Fruit fly (Drosophila melanogaster) whole organism, prepupa: ENCODE results near the gene Regnase-1.

Experiments
- Blimp-1 ChIP-seq: fragments of 200-800 bp; sonication (Bioruptor generic); optimal IDR thresholded peaks from 3 replicates; lab custom pipeline; 2017; ENCODE audit warnings: missing biosample characterization, missing genetic modification characterization, mild to moderate bottlenecking, moderate library complexity, missing genetic modification reagents
- CG10631 ChIP-seq: fragments of 200-800 bp; sonication (Bioruptor generic); optimal IDR thresholded peaks from 2 replicates; lab custom pipeline; 2016; ENCODE audit warnings: missing biosample characterization, missing genetic modification characterization
- CG11294 ChIP-seq: fragments of 200-800 bp; sonication (Bioruptor generic); IDR thresholded peaks from 2 replicates; pipeline ENCODE4 v1.3.6; 2022; ENCODE audit warnings: missing biosample characterization, missing genetic modification characterization
- CG11762 ChIP-seq: fragments of 200-800 bp; sonication (Bioruptor generic); optimal IDR thresholded peaks from 3 replicates; lab custom pipeline; 2016; ENCODE audit warnings: missing biosample characterization, missing genetic modification characterization; ENCODE audit not compliant: insufficient read depth
- CG11902 ChIP-seq: fragments of 200-800 bp; sonication (Bioruptor generic); optimal IDR thresholded peaks from 3 replicates; lab custom pipeline; 2016; ENCODE audit warnings: missing biosample characterization, missing genetic modification characterization
- CG15336 ChIP-seq: fragments of 200-800 bp; sonication (Bioruptor generic); IDR thresholded peaks from 2 replicates; pipeline ENCODE4 v1.3.6; 2022; ENCODE audit warnings: missing biosample characterization, missing genetic modification characterization
- CG16779 ChIP-seq: fragments of 200-800 bp; sonication (Bioruptor generic); optimal IDR thresholded peaks from 3 replicates; lab custom pipeline; 2017; ENCODE audit warnings: missing biosample characterization, mild to moderate bottlenecking, missing genetic modification characterization
- CG3032 ChIP-seq: fragments of 200-800 bp; optimal IDR thresholded peaks from 2 replicates; lab custom pipeline; 2019; ENCODE audit warnings: missing biosample characterization, mild to moderate bottlenecking, missing genetic modification characterization, moderate library complexity
- CG31627 ChIP-seq: fragments of 200-800 bp; sonication (Bioruptor generic); optimal IDR thresholded peaks from 3 replicates; lab custom pipeline; 2016; ENCODE audit warnings: missing biosample characterization, missing genetic modification characterization
- CG34406 ChIP-seq: fragments of 200-800 bp; sonication (Bioruptor generic); optimal IDR thresholded peaks from 3 replicates; lab custom pipeline; 2016; ENCODE audit warnings: missing biosample characterization, missing genetic modification characterization
- CG3919 ChIP-seq: fragments of 200-800 bp; sonication (Bioruptor generic); optimal IDR thresholded peaks from 3 replicates; lab custom pipeline; 2016; ENCODE audit warnings: missing biosample characterization, missing genetic modification characterization
- CG4318 ChIP-seq: fragments of 200-800 bp; sonication (Bioruptor generic); optimal IDR thresholded peaks from 3 replicates; lab custom pipeline; 2017; ENCODE audit warnings: missing biosample characterization, mild to moderate bottlenecking, missing genetic modification characterization
- CG6163 ChIP-seq: fragments of 200-800 bp; sonication (Bioruptor generic); IDR thresholded peaks from 3 replicates; pipeline ENCODE4 v1.3.6; 2022; ENCODE audit warnings: missing biosample characterization, missing genetic modification characterization
- CG6276 ChIP-seq: fragments of 200-800 bp; sonication (Bioruptor generic); optimal IDR thresholded peaks from 2 replicates; lab custom pipeline; 2017; ENCODE audit warnings: missing biosample characterization, mild to moderate bottlenecking, missing genetic modification characterization
- CG6792 ChIP-seq: fragments of 200-800 bp; sonication (Bioruptor generic); optimal IDR thresholded peaks from 3 replicates; lab custom pipeline; 2016; ENCODE audit warnings: missing biosample characterization, missing genetic modification characterization
- CG6808 ChIP-seq: fragments of 200-800 bp; sonication (Bioruptor generic); optimal IDR thresholded peaks from 3 replicates; lab custom pipeline; 2017; ENCODE audit warnings: missing biosample characterization, missing genetic modification characterization, mild to moderate bottlenecking, moderate library complexity, missing genetic modification reagents
- CG6854 ChIP-seq: fragments of 200-800 bp; sonication (Bioruptor generic); optimal IDR thresholded peaks from 2 replicates; lab custom pipeline; 2017; ENCODE audit warnings: missing biosample characterization, mild to moderate bottlenecking, missing genetic modification characterization
- CG7368 ChIP-seq: fragments of 200-800 bp; sonication (Bioruptor generic); optimal IDR thresholded peaks from 3 replicates; lab custom pipeline; 2016; ENCODE audit warnings: missing biosample characterization, missing genetic modification characterization
- CG8119 ChIP-seq: fragments of 200-800 bp; sonication (Bioruptor generic); IDR thresholded peaks from 3 replicates; pipeline ENCODE4 v1.3.6; 2022; ENCODE audit warnings: missing biosample characterization, missing genetic modification characterization
- CG8319 ChIP-seq: fragments of 200-800 bp; sonication (Bioruptor generic); optimal IDR thresholded peaks from 3 replicates; lab custom pipeline; 2016; ENCODE audit warnings: missing biosample characterization, missing genetic modification characterization
- CG9139 ChIP-seq: fragments of 200-800 bp; sonication (Bioruptor generic); optimal IDR thresholded peaks from 3 replicates; lab custom pipeline; 2017; ENCODE audit warnings: missing biosample characterization, mild to moderate bottlenecking, missing genetic modification characterization
- Eip75B ChIP-seq: fragments of 200-800 bp; sonication (Bioruptor generic); optimal IDR thresholded peaks from 3 replicates; lab custom pipeline; 2016; ENCODE audit warnings: missing biosample characterization, missing genetic modification characterization
- Eip78C ChIP-seq: fragments of 200-800 bp; sonication (Bioruptor generic); peaks from one replicate; lab custom pipeline; 2016; ENCODE audit warnings: missing biosample characterization, missing genetic modification characterization
- Eip93F ChIP-seq: fragments of 200-800 bp; sonication (Bioruptor generic); optimal IDR thresholded peaks from 2 replicates; lab custom pipeline; 2016; ENCODE audit warnings: missing biosample characterization, mild to moderate bottlenecking, missing genetic modification characterization
- Ets21C ChIP-seq: fragments of 200-800 bp; sonication (Bioruptor generic); optimal IDR thresholded peaks from 3 replicates; lab custom pipeline; 2016; ENCODE audit warnings: missing biosample characterization, missing genetic modification characterization
- Ets96B ChIP-seq: fragments of 200-800 bp; optimal IDR thresholded peaks from 2 replicates; lab custom pipeline; 2019; ENCODE audit warnings: missing biosample characterization, mild to moderate bottlenecking, missing genetic modification characterization, moderate library complexity
- Gug ChIP-seq: fragments of 200-800 bp; sonication (Bioruptor generic); IDR thresholded peaks from 2 replicates; pipeline ENCODE4 v1.3.6; 2022; ENCODE audit warnings: missing biosample characterization, missing genetic modification characterization
- Hr38 ChIP-seq: sonication (Bioruptor generic); optimal IDR thresholded peaks from 2 replicates; lab custom pipeline; 2016; ENCODE audit warnings: missing biosample characterization, missing genetic modification characterization
- Hr39 ChIP-seq: fragments of 200-800 bp; sonication (Bioruptor generic); optimal IDR thresholded peaks from 2 replicates; lab custom pipeline; 2016; ENCODE audit warnings: missing biosample characterization, missing genetic modification characterization
- Hr4 ChIP-seq: fragments of 200-800 bp; sonication (Bioruptor generic); optimal IDR thresholded peaks from 3 replicates; lab custom pipeline; 2016; ENCODE audit warnings: missing biosample characterization, missing genetic modification characterization
- Lpt ChIP-seq: fragments of 200-800 bp; sonication (Bioruptor generic); optimal IDR thresholded peaks from 3 replicates; lab custom pipeline; 2016; ENCODE audit warnings: missing biosample characterization, missing genetic modification characterization
- Met ChIP-seq: fragments of 200-800 bp; sonication (Bioruptor generic); optimal IDR thresholded peaks from 3 replicates; lab custom pipeline; 2016; ENCODE audit warnings: missing biosample characterization, missing genetic modification characterization
- OdsH ChIP-seq: fragments of 200-800 bp; sonication (Bioruptor generic); optimal IDR thresholded peaks from 3 replicates; lab custom pipeline; 2016; ENCODE audit warnings: missing biosample characterization, missing genetic modification characterization
- Smox ChIP-seq: fragments of 200-800 bp; sonication (Bioruptor generic); optimal IDR thresholded peaks from 3 replicates; lab custom pipeline; 2016; ENCODE audit warnings: missing biosample characterization, missing genetic modification characterization
- Sox102F ChIP-seq: fragments of 200-800 bp; sonication (Bioruptor generic); optimal IDR thresholded peaks from 2 replicates; lab custom pipeline; 2016; ENCODE audit warnings: missing biosample characterization, mild to moderate bottlenecking, missing genetic modification characterization
- Sox15 ChIP-seq: fragments of 200-800 bp; sonication (Bioruptor generic); optimal IDR thresholded peaks from 3 replicates; lab custom pipeline; 2016; ENCODE audit warnings: missing biosample characterization, missing genetic modification characterization
- achi ChIP-seq: fragments of 200-800 bp; sonication (Bioruptor generic); optimal IDR thresholded peaks from 3 replicates; lab custom pipeline; 2016; ENCODE audit warnings: missing biosample characterization, missing genetic modification characterization
- acj6 ChIP-seq: fragments of 200-800 bp; sonication (Bioruptor generic); optimal IDR thresholded peaks from 3 replicates; lab custom pipeline; 2016; ENCODE audit warnings: missing biosample characterization, missing genetic modification characterization
- cyc ChIP-seq: fragments of 200-800 bp; sonication (Bioruptor generic); optimal IDR thresholded peaks from 3 replicates; lab custom pipeline; 2016; ENCODE audit warnings: missing biosample characterization, missing genetic modification characterization
- dac ChIP-seq: fragments of 200-800 bp; sonication (Bioruptor generic); optimal IDR thresholded peaks from 2 replicates; lab custom pipeline; 2017; ENCODE audit warnings: missing biosample characterization, mild to moderate bottlenecking, missing genetic modification characterization
- dsx ChIP-seq: fragments of 200-800 bp; optimal IDR thresholded peaks from 3 replicates; lab custom pipeline; 2019; ENCODE audit warnings: missing biosample characterization, mild to moderate bottlenecking, missing genetic modification characterization, moderate library complexity; ENCODE audit not compliant: poor library complexity, severe bottlenecking
- eg ChIP-seq: fragments of 200-800 bp; sonication (Bioruptor generic); IDR thresholded peaks from 3 replicates; pipeline ENCODE4 v1.3.6; 2022; ENCODE audit warnings: missing biosample characterization, missing genetic modification characterization
- fd85E ChIP-seq: fragments of 200-800 bp; sonication (Bioruptor generic); optimal IDR thresholded peaks from 3 replicates; lab custom pipeline; 2016; ENCODE audit warnings: missing biosample characterization, missing genetic modification characterization
- fkh ChIP-seq: fragments of 200-800 bp; sonication (Bioruptor generic); optimal IDR thresholded peaks from 3 replicates; lab custom pipeline; 2017; ENCODE audit warnings: missing biosample characterization, mild to moderate bottlenecking, missing genetic modification characterization, moderate library complexity
- lz ChIP-seq: fragments of 200-800 bp; sonication (Bioruptor generic); optimal IDR thresholded peaks from 3 replicates; lab custom pipeline; 2016; ENCODE audit warnings: missing biosample characterization, missing genetic modification characterization
- net ChIP-seq: fragments of 200-800 bp; sonication (Bioruptor generic); optimal IDR thresholded peaks from 3 replicates; lab custom pipeline; 2016; ENCODE audit warnings: missing biosample characterization, missing genetic modification characterization
- pdm3 ChIP-seq: fragments of 200-800 bp; sonication (Bioruptor generic); optimal IDR thresholded peaks from 3 replicates; lab custom pipeline; 2016; ENCODE audit warnings: missing biosample characterization, missing genetic modification characterization
- salr ChIP-seq, 2 experiments: fragments of 200-800 bp; sonication (Bioruptor generic); optimal IDR thresholded peaks; 3 replicates each; lab custom pipeline; 2016 to 2018; ENCODE audit warnings: missing biosample characterization in 2 of 2, missing genetic modification characterization in 2 of 2, mild to moderate bottlenecking in 1 of 2
- spab ChIP-seq: fragments of 200-800 bp; sonication (Bioruptor generic); optimal IDR thresholded peaks from 2 replicates; lab custom pipeline; 2017; ENCODE audit warnings: missing biosample characterization, mild to moderate bottlenecking, missing genetic modification characterization, missing genetic modification reagents
- ss ChIP-seq, 2 experiments: fragments of 200-800 bp; sonication (Bioruptor generic); optimal IDR thresholded peaks; 2 replicates in 1 of 2; 3 replicates in 1 of 2; lab custom pipeline; 2017 to 2018; ENCODE audit warnings: mild to moderate bottlenecking in 2 of 2, missing biosample characterization in 2 of 2, missing genetic modification characterization in 2 of 2, moderate library complexity in 1 of 2
- svp ChIP-seq: fragments of 200-800 bp; sonication (Bioruptor generic); peaks from one replicate; lab custom pipeline; 2016; ENCODE audit warnings: missing biosample characterization, missing genetic modification characterization
- topi ChIP-seq: fragments of 200-800 bp; sonication (Bioruptor generic); optimal IDR thresholded peaks from 3 replicates; lab custom pipeline; 2016; ENCODE audit warnings: missing biosample characterization, missing genetic modification characterization
- vri ChIP-seq: fragments of 200-800 bp; sonication (Bioruptor generic); optimal IDR thresholded peaks from 3 replicates; lab custom pipeline; 2016; ENCODE audit warnings: missing biosample characterization, mild to moderate bottlenecking, missing genetic modification characterization

Gene Regnase-1

dm6 chr3R:20035887-20036286, at the start of gene Regnase-1:
TSS of gene Regnase-1 (minus strand) at chr3R:20036056.
- TF ChIP-seq eg, result peak; percentile 88
- peak; percentile 63 for TF ChIP-seq CG11762 (GFP tag; lab: Kevin White, UChicago)
- TF ChIP-seq OdsH, result peak; percentile 83
- TF ChIP-seq CG6792 (GFP tag; lab: Kevin White, UChicago), result peak; percentile 82
- TF ChIP-seq Smox (GFP tag; lab: Kevin White, UChicago), result peak; percentile 77
- TF ChIP-seq Ets21C (GFP tag; lab: Kevin White, UChicago), result peak; percentile 51
- TF ChIP-seq vri (GFP tag; lab: Kevin White, UChicago), result no peak
- TF ChIP-seq acj6 (GFP tag; lab: Kevin White, UChicago), result peak; percentile 74
- TF ChIP-seq CG3032 (tag; lab: Kevin White, UChicago), result peak; percentile 76
- TF ChIP-seq salr (GFP tag; optimal IDR thresholded peaks at IDR 0.05; lab: Kevin White, UChicago), result peak; percentile 25 to 82
- TF ChIP-seq Hr38 (GFP tag; lab: Kevin White, UChicago), result no peak
- 0 out of 2 replicates have a peak, but pooled peaks have one; percentile 19 for TF ChIP-seq CG11294
- TF ChIP-seq CG6276 (GFP tag; lab: Kevin White, UChicago), result no peak
- peak; percentile 85 for TF ChIP-seq pdm3 (GFP tag; lab: Kevin White, UChicago)
- TF ChIP-seq ss (GFP tag; optimal IDR thresholded peaks at IDR 0.05; lab: Kevin White, UChicago), result peak in 1 of 2 experiments; percentile 91
- no peak for TF ChIP-seq CG4318
- no peak; the same call in 1 of the 2 replicates for TF ChIP-seq CG15336
- peak; percentile 77 for TF ChIP-seq Blimp-1
- TF ChIP-seq CG6808 (GFP tag; lab: Kevin White, UChicago), result peak; percentile 74
- TF ChIP-seq CG9139 (GFP tag; lab: Kevin White, UChicago), result peak; percentile 87
- TF ChIP-seq Lpt, result peak; percentile 29
- TF ChIP-seq Gug, result no peak
- TF ChIP-seq CG7368, result peak; percentile 87
- TF ChIP-seq CG8119 (GFP tag; lab: Robert Waterston, UW), result no peak
- peak; percentile 85 for TF ChIP-seq net
- no peak for TF ChIP-seq Sox102F (GFP tag; lab: Kevin White, UChicago)
- TF ChIP-seq CG11902, result peak; percentile 21
- TF ChIP-seq fkh (GFP tag; lab: Kevin White, UChicago), result peak; percentile 99
- TF ChIP-seq CG6854 (GFP tag; lab: Kevin White, UChicago), result peak; percentile 96
- TF ChIP-seq Met (GFP tag; lab: Kevin White, UChicago), result peak; percentile 89
- no peak for TF ChIP-seq Eip93F (GFP tag; lab: Kevin White, UChicago)
- TF ChIP-seq lz (GFP tag; lab: Kevin White, UChicago), result peak; percentile 85
- TF ChIP-seq Sox15, result peak; percentile 35
- no peak for TF ChIP-seq CG16779 (tag; lab: Kevin White, UChicago)
- peak; percentile 64 for TF ChIP-seq spab (GFP tag; lab: Kevin White, UChicago)
- peak; percentile 78 for TF ChIP-seq CG31627 (GFP tag; lab: Kevin White, UChicago)
- peak; percentile 49 for TF ChIP-seq Hr4 (GFP tag; lab: Kevin White, UChicago)
- TF ChIP-seq cyc, result peak; percentile 77
- TF ChIP-seq topi (GFP tag; lab: Kevin White, UChicago), result peak; percentile 83
- peak; percentile 73 for TF ChIP-seq dsx
- TF ChIP-seq dac (GFP tag; lab: Kevin White, UChicago), result peak; percentile 51
- peak; percentile 65 for TF ChIP-seq CG10631 (GFP tag; lab: Kevin White, UChicago)
- peak; percentile 76 for TF ChIP-seq achi (GFP tag; lab: Kevin White, UChicago)
- TF ChIP-seq Hr39, result peak; percentile 71
- TF ChIP-seq Eip78C (GFP tag; lab: Kevin White, UChicago), result peak; percentile 94
- peak; percentile 90 for TF ChIP-seq CG3919 (GFP tag; lab: Kevin White, UChicago)
- peak; percentile 89 for TF ChIP-seq CG6163
- peak; percentile 87 for TF ChIP-seq CG34406 (GFP tag; lab: Kevin White, UChicago)
- TF ChIP-seq Eip75B (GFP tag; lab: Kevin White, UChicago), result peak; percentile 84
- TF ChIP-seq Ets96B (tag; lab: Kevin White, UChicago), result no peak
- peak; percentile 80 for TF ChIP-seq CG8319 (GFP tag; lab: Kevin White, UChicago)
- no peak for TF ChIP-seq svp (GFP tag; lab: Kevin White, UChicago)
- TF ChIP-seq fd85E (GFP tag; lab: Kevin White, UChicago), result peak; percentile 84
